Fruit fly (Drosophila melanogaster) whole organism, embryonic: ENCODE results near the gene Eip63E.

Experiments used
- Atf6 ChIP-seq: fragments of 200-800 bp; sonication (Bioruptor generic); IDR thresholded peaks from 2 replicates; pipeline ENCODE4 v1.3.6; 2022; ENCODE audit warnings: missing biosample characterization, missing genetic modification characterization
- CG10267 ChIP-seq: fragments of 200-800 bp; sonication (Bioruptor generic); optimal IDR thresholded peaks from 2 replicates; lab custom pipeline; 2018; ENCODE audit warnings: missing biosample characterization, mild to moderate bottlenecking, missing genetic modification characterization, moderate library complexity
- CG11093 ChIP-seq: fragments of 200-800 bp; sonication (Bioruptor generic); IDR thresholded peaks from 3 replicates; pipeline ENCODE4 v1.3.6; 2022; ENCODE audit warnings: missing biosample characterization, missing genetic modification characterization
- CG11456 ChIP-seq: fragments of 200-800 bp; sonication (Bioruptor generic); IDR thresholded peaks from 3 replicates; pipeline ENCODE4 v1.3.6; 2022; ENCODE audit warnings: missing biosample characterization, missing genetic modification characterization
- CG11723 ChIP-seq: fragments of 200-800 bp; sonication (Bioruptor generic); optimal IDR thresholded peaks from 2 replicates; lab custom pipeline; 2017; ENCODE audit warnings: missing biosample characterization, mild to moderate bottlenecking, missing genetic modification characterization
- CG12391 ChIP-seq: fragments of 200-800 bp; sonication (Bioruptor generic); optimal IDR thresholded peaks from 3 replicates; lab custom pipeline; 2018; ENCODE audit warnings: missing biosample characterization, mild to moderate bottlenecking, missing genetic modification characterization, moderate library complexity
- CG12744 ChIP-seq: fragments of 200-800 bp; sonication (Bioruptor generic); optimal IDR thresholded peaks from 2 replicates; lab custom pipeline; 2016; ENCODE audit warnings: missing biosample characterization, missing genetic modification characterization
- CG14965 ChIP-seq: fragments of 200-800 bp; sonication (Bioruptor generic); optimal IDR thresholded peaks from 2 replicates; lab custom pipeline; 2016; ENCODE audit warnings: missing biosample characterization, missing genetic modification characterization, borderline replicate concordance
- CG15696 ChIP-seq: fragments of 200-800 bp; sonication (Bioruptor generic); optimal IDR thresholded peaks from 2 replicates; lab custom pipeline; 2019; ENCODE audit warnings: missing biosample characterization, mild to moderate bottlenecking, missing genetic modification characterization, moderate library complexity
- CG16863 ChIP-seq: fragments of 200-800 bp; sonication (Bioruptor generic); optimal IDR thresholded peaks from 3 replicates; lab custom pipeline; 2016; ENCODE audit warnings: missing biosample characterization, missing genetic modification characterization
- CG18262 ChIP-seq: fragments of 200-800 bp; optimal IDR thresholded peaks from 3 replicates; lab custom pipeline; 2019; ENCODE audit warnings: missing biosample characterization, mild to moderate bottlenecking, missing genetic modification characterization, moderate library complexity
- CG33557 ChIP-seq: fragments of 200-800 bp; sonication (Bioruptor generic); optimal IDR thresholded peaks from 2 replicates; lab custom pipeline; 2019; ENCODE audit warnings: missing biosample characterization, mild to moderate bottlenecking, missing genetic modification characterization, moderate library complexity
- CG4617 ChIP-seq: fragments of 200-800 bp; sonication (Bioruptor generic); optimal IDR thresholded peaks from 3 replicates; lab custom pipeline; 2016; ENCODE audit warnings: missing biosample characterization, missing genetic modification characterization, borderline replicate concordance
- CG6272 ChIP-seq: fragments of 200-800 bp; sonication (Bioruptor generic); IDR thresholded peaks from 2 replicates; pipeline ENCODE4 v1.3.6; 2022; ENCODE audit warnings: missing biosample characterization, missing genetic modification characterization
- CG6683 ChIP-seq: fragments of 200-800 bp; sonication (Bioruptor generic); optimal IDR thresholded peaks from 2 replicates; lab custom pipeline; 2017; ENCODE audit warnings: missing biosample characterization, mild to moderate bottlenecking, missing genetic modification characterization, missing genetic modification reagents
- CG7556 ChIP-seq: fragments of 200-800 bp; sonication (Bioruptor generic); optimal IDR thresholded peaks from 2 replicates; lab custom pipeline; 2017; ENCODE audit warnings: missing biosample characterization, mild to moderate bottlenecking, missing genetic modification characterization
- CG8359 ChIP-seq: fragments of 200-800 bp; sonication (Bioruptor generic); optimal IDR thresholded peaks from 2 replicates; lab custom pipeline; 2017; ENCODE audit warnings: missing biosample characterization, mild to moderate bottlenecking, missing genetic modification characterization, borderline replicate concordance
- CG8924 ChIP-seq: fragments of 200-800 bp; optimal IDR thresholded peaks from 3 replicates; lab custom pipeline; 2019; ENCODE audit warnings: missing biosample characterization, mild to moderate bottlenecking, missing genetic modification characterization, moderate library complexity
- CG9609 ChIP-seq: fragments of 200-800 bp; sonication (Bioruptor generic); optimal IDR thresholded peaks from 3 replicates; lab custom pipeline; 2016; ENCODE audit warnings: missing biosample characterization, missing genetic modification characterization
- Dad ChIP-seq: fragments of 200-800 bp; sonication (Bioruptor generic); optimal IDR thresholded peaks from 3 replicates; lab custom pipeline; 2016; ENCODE audit warnings: missing biosample characterization, missing genetic modification characterization
- Dip2 ChIP-seq: fragments of 200-800 bp; sonication (Bioruptor generic); IDR thresholded peaks from 2 replicates; pipeline ENCODE4 v1.3.6; 2022; ENCODE audit warnings: missing biosample characterization, missing genetic modification characterization
- Doc2 ChIP-seq: fragments of 200-800 bp; sonication (Bioruptor generic); IDR thresholded peaks from 2 replicates; pipeline ENCODE4 v1.3.6; 2022; ENCODE audit warnings: missing biosample characterization, missing genetic modification characterization
- Doc3 ChIP-seq: fragments of 200-800 bp; sonication (Bioruptor generic); IDR thresholded peaks from 3 replicates; pipeline ENCODE4 v1.3.6; 2022; ENCODE audit warnings: missing biosample characterization, missing genetic modification characterization; ENCODE audit not compliant: partially characterized antibody
- Drgx ChIP-seq: fragments of 200-800 bp; sonication (Bioruptor generic); IDR thresholded peaks from 2 replicates; pipeline ENCODE4 v1.3.6; 2022; ENCODE audit warnings: missing biosample characterization, missing genetic modification characterization
- H15 ChIP-seq: fragments of 200-800 bp; sonication (Bioruptor generic); IDR thresholded peaks from 3 replicates; pipeline ENCODE4 v1.3.6; 2022; ENCODE audit warnings: missing biosample characterization, missing genetic modification characterization
- Hand ChIP-seq: fragments of 200-800 bp; sonication (Bioruptor generic); optimal IDR thresholded peaks from 2 replicates; lab custom pipeline; 2017; ENCODE audit warnings: mild to moderate bottlenecking, missing biosample characterization, missing genetic modification reagents, missing genetic modification characterization
- Hr39 ChIP-seq: fragments of >200 bp; optimal IDR thresholded peaks from 2 replicates; lab custom pipeline; 2017
- Hr78 ChIP-seq, 2 experiments: fragments of 200-800 bp in 1 of 2; fragments of >200 bp in 1 of 2; sonication (Bioruptor generic) in 1 of 2; optimal IDR thresholded peaks; 2 replicates each; lab custom pipeline; 2017 to 2019; ENCODE audit warnings: missing biosample characterization in 2 of 2, missing genetic modification characterization in 2 of 2, mild to moderate bottlenecking in 1 of 2, moderate library complexity in 1 of 2
- NfI ChIP-seq: fragments of 200-800 bp; sonication (Bioruptor generic); optimal IDR thresholded peaks from 3 replicates; lab custom pipeline; 2018; ENCODE audit warnings: missing biosample characterization, mild to moderate bottlenecking, missing genetic modification characterization, moderate library complexity
- PHDP ChIP-seq: fragments of 200-800 bp; sonication (Bioruptor generic); optimal IDR thresholded peaks from 3 replicates; lab custom pipeline; 2018; ENCODE audit warnings: missing biosample characterization, mild to moderate bottlenecking, missing genetic modification characterization, moderate library complexity
- Ssrp ChIP-seq: fragments of 200-800 bp; sonication (Bioruptor generic); optimal IDR thresholded peaks from 2 replicates; lab custom pipeline; 2018; ENCODE audit warnings: missing biosample characterization, mild to moderate bottlenecking, missing genetic modification characterization, moderate library complexity
- amos ChIP-seq: fragments of 200-800 bp; sonication (Bioruptor generic); IDR thresholded peaks from 2 replicates; pipeline ENCODE4 v1.3.6; 2022; ENCODE audit warnings: missing biosample characterization, missing genetic modification characterization; ENCODE audit not compliant: partially characterized antibody
- bab2 ChIP-seq: fragments of 200-800 bp; sonication (Bioruptor generic); optimal IDR thresholded peaks from 2 replicates; lab custom pipeline; 2016; ENCODE audit warnings: missing biosample characterization, missing genetic modification characterization
- croc ChIP-seq: fragments of 200-800 bp; sonication (Bioruptor generic); conservative IDR thresholded peaks from 3 replicates; pipeline ENCODE4 v1.3.6; 2022; ENCODE audit warnings: missing biosample characterization, missing genetic modification characterization
- ems ChIP-seq: fragments of 200-800 bp; sonication (Bioruptor generic); optimal IDR thresholded peaks from 3 replicates; lab custom pipeline; 2016; ENCODE audit warnings: missing biosample characterization, missing genetic modification characterization
- fd102C ChIP-seq: fragments of 200-800 bp; sonication (Bioruptor generic); optimal IDR thresholded peaks from 2 replicates; lab custom pipeline; 2018; ENCODE audit warnings: missing biosample characterization, mild to moderate bottlenecking, missing genetic modification characterization, moderate library complexity
- gsb ChIP-seq: fragments of 200-800 bp; sonication (Bioruptor generic); IDR thresholded peaks from 2 replicates; pipeline ENCODE4 v1.3.6; 2022; ENCODE audit warnings: missing biosample characterization, missing genetic modification characterization
- gsb-n ChIP-seq: fragments of 200-800 bp; sonication (Bioruptor generic); optimal IDR thresholded peaks from 3 replicates; lab custom pipeline; 2018; ENCODE audit warnings: missing biosample characterization, mild to moderate bottlenecking, missing genetic modification characterization
- ken ChIP-seq: fragments of 200-800 bp; sonication (Bioruptor generic); IDR thresholded peaks from 3 replicates; pipeline ENCODE4 v1.3.6; 2022; ENCODE audit warnings: missing biosample characterization, missing genetic modification characterization
- lov ChIP-seq, 2 experiments: fragments of 200-800 bp in 1 of 2; fragments of >200 bp in 1 of 2; sonication (Bioruptor generic) in 1 of 2; IDR thresholded peaks in 1 of 2; optimal IDR thresholded peaks in 1 of 2; 2 replicates in 1 of 2; 3 replicates in 1 of 2; pipeline versions ENCODE4 v1.3.6 to Lab custom; 2017 to 2022; ENCODE audit warnings: missing biosample characterization in 1 of 2, missing genetic modification characterization in 1 of 2
- mam ChIP-seq: fragments of 200-800 bp; sonication (Bioruptor generic); optimal IDR thresholded peaks from 3 replicates; lab custom pipeline; 2016; ENCODE audit warnings: missing biosample characterization, missing genetic modification characterization
- nau ChIP-seq: fragments of 200-800 bp; sonication (Bioruptor generic); optimal IDR thresholded peaks from 3 replicates; lab custom pipeline; 2017; ENCODE audit warnings: missing biosample characterization, mild to moderate bottlenecking, missing genetic modification characterization, missing genetic modification reagents
- run ChIP-seq: fragments of 200-800 bp; sonication (Bioruptor generic); optimal IDR thresholded peaks from 3 replicates; lab custom pipeline; 2018; ENCODE audit warnings: missing biosample characterization, mild to moderate bottlenecking, missing genetic modification characterization
- salm ChIP-seq: fragments of 200-800 bp; sonication (Bioruptor generic); optimal IDR thresholded peaks from 2 replicates; lab custom pipeline; 2018; ENCODE audit warnings: missing biosample characterization, mild to moderate bottlenecking, missing genetic modification characterization
- tll ChIP-seq, 2 experiments: fragments of 200-800 bp in 1 of 2; fragments of >200 bp in 1 of 2; sonication (Bioruptor generic) in 1 of 2; optimal IDR thresholded peaks; 2 replicates each; lab custom pipeline; 2017 to 2019; ENCODE audit warnings: missing biosample characterization in 2 of 2, missing genetic modification characterization in 2 of 2, mild to moderate bottlenecking in 1 of 2, moderate library complexity in 1 of 2
- wdn ChIP-seq: fragments of 200-800 bp; sonication (Bioruptor generic); IDR thresholded peaks from 2 replicates; pipeline ENCODE4 v1.3.6; 2022; ENCODE audit warnings: missing biosample characterization, missing genetic modification characterization
- wek ChIP-seq: fragments of 200-800 bp; sonication (Bioruptor generic); optimal IDR thresholded peaks from 3 replicates; lab custom pipeline; 2018; ENCODE audit warnings: missing biosample characterization, mild to moderate bottlenecking, missing genetic modification characterization, moderate library complexity
- wor ChIP-seq: fragments of 200-800 bp; sonication (Bioruptor generic); IDR thresholded peaks from 2 replicates; pipeline ENCODE4 v1.3.6; 2022; ENCODE audit warnings: missing biosample characterization, missing genetic modification characterization

Gene Eip63E

DNA sequence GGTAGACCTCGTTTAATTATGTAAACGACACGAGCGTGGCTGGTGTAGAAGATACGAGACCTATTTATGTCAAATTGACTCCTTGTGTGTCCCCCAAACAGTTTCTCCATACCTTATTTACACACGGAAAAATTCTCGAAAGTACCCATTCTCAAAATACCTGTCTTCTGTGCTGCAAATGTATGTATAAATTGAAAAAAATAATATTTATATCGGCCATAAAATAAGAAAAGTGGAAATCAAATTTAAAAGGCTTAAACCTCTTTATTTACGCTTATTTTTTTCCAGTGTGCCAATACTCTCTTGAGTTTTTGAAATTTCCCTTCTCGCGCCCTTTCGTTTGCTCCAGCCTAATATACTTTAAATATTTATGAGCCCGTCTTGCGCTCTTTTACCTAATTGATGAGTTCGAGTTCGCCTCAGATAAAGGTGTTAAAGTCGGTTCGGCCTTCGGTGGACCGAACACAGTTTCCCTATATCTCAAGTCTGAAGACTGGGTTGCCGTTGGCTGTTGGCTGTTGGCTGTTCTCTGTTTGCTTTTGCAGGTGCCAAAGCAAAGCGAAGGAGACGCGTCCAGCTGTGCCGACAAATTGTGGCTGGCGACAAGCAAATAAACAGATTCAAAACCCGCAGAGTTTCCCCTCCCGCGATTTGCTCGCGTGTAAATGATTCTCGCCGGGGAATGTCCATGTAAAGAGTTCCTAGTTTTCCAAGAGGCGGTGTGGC lies 123.2 kb downstream of the Eip63E start (continued):
- TF ChIP-seq nau (GFP tag; lab: Kevin White, UChicago) (peak; percentile 4), fd102C (GFP tag; lab: Kevin White, UChicago) (peak; percentile 41), wek (GFP tag; lab: Kevin White, UChicago) (peak; percentile 25), mam (GFP tag; lab: Kevin White, UChicago) (peak; percentile 51), Doc3 (GFP tag; lab: Robert Waterston, UW) (no peak), CG16863 (GFP tag; lab: Kevin White, UChicago) (peak; percentile 54), H15 (GFP tag; lab: Robert Waterston, UW) (peak; percentile 76; the same call in 1 of the 3 replicates), CG11456 (GFP tag; lab: Robert Waterston, UW) (no peak), PHDP (tag; lab: Kevin White, UChicago) (peak; percentile 76), ken (GFP tag; lab: Robert Waterston, UW) (peak; percentile 85), run (tag; lab: Kevin White, UChicago) (peak; percentile 58), Hr78 (GFP tag; optimal IDR thresholded peaks at IDR 0.05; lab: Kevin White, UChicago) (peak in 1 of 2 experiments; percentile 52), tll (GFP tag; optimal IDR thresholded peaks at IDR 0.05; lab: Kevin White, UChicago) (peak in 1 of 2 experiments; percentile 76), NfI (peak; percentile 54), CG33557 (GFP tag; lab: Kevin White, UChicago) (peak; percentile 92), CG7556 (GFP tag; lab: Kevin White, UChicago) (peak; percentile 78), gsb (no peak), Doc2 (GFP tag; lab: Robert Waterston, UW) (no peak), CG12744 (GFP tag; lab: Kevin White, UChicago) (peak; percentile 59), Drgx (GFP tag; lab: Robert Waterston, UW) (no peak), wdn (no peak), CG12391 (tag; lab: Kevin White, UChicago) (peak; percentile 90), CG11093 (peak; percentile 82), bab2 (GFP tag; lab: Kevin White, UChicago) (peak; percentile 62), wor (peak; percentile 21; the same call in 1 of the 2 replicates), CG4617 (GFP tag; lab: Kevin White, UChicago) (peak; percentile 43), CG10267 (tag; lab: Kevin White, UChicago) (peak; percentile 68), ems (GFP tag; lab: Kevin White, UChicago) (peak; percentile 51), Hand (no peak), amos (GFP tag; lab: Robert Waterston, UW) (no peak), Dip2 (GFP tag; lab: Robert Waterston, UW) (no peak), CG14965 (GFP tag; lab: Kevin White, UChicago) (no peak), CG11723 (GFP tag; lab: Kevin White, UChicago) (peak; percentile 52), lov (optimal IDR thresholded peaks at IDR 0.05; lab: Kevin White, UChicago) (no peak), lov (GFP tag; IDR thresholded peaks at IDR 0.05; lab: Robert Waterston, UW) (peak; percentile 77; the same call in 1 of the 3 replicates), croc (GFP tag; lab: Robert Waterston, UW) (peak; percentile 85), CG15696 (tag; lab: Kevin White, UChicago) (peak; percentile 79), CG6272 (peak; percentile 36), Ssrp (peak; percentile 85), CG8924 (tag; lab: Kevin White, UChicago) (peak; percentile 82), Dad (GFP tag; lab: Kevin White, UChicago) (peak; percentile 10), CG8359 (GFP tag; lab: Kevin White, UChicago) (peak; percentile 55), salm (tag; lab: Kevin White, UChicago) (peak; percentile 61), CG18262 (tag; lab: Kevin White, UChicago) (peak; percentile 89), CG9609 (GFP tag; lab: Kevin White, UChicago) (no peak), Atf6 (no peak), CG6683 (GFP tag; lab: Kevin White, UChicago) (peak; percentile 26), gsb-n (peak; percentile 90), Hr39 (lab: Kevin White, UChicago) (no peak)
